In the genomic region with DNA sequence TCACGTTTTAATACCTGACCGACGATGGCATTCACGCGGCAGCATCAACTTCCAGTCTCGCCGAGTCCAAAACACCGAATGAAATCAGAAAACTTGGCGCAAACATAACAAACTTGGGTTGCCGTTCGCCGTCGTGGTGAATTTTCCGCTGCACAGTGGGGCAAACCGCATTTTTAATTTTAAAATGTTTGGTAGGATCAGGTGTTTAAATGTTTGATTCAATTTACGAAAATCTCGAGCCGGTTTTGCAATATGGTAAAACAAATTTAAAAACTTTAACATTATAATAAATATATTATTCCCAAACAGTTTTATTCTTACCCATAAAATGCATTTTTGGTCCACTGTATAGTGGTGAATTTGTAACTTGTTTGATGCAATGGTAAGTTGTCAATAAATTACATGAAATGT, we compare ENCODE assay signal across 5 fruit fly cellular contexts.
TF ChIP-seq lines count a peak whose summit lies in the region.

A gene (minus strand): TSS at position 82 of the 411 bp plus-strand sequence.

TF ChIP-seq in whole organism, adult, 20 proteins besides CTCF, POLR2A, EP300 and RAD21 (continued from another document):
- peak; percentile 82 for TF ChIP-seq kay (GFP tag; lab: Kevin White, UChicago; ENCODE audit: borderline replicate concordance)
- TF ChIP-seq CG33017 (tag; optimal IDR thresholded peaks at IDR 0.05; lab: Kevin White, UChicago): peak; percentile 90
- no peak for TF ChIP-seq toe (GFP tag; optimal IDR thresholded peaks at IDR 0.05; lab: Kevin White, UChicago)

TF ChIP-seq in whole organism, embryonic, 481 proteins besides CTCF, POLR2A, EP300 and RAD21 (continued from another document and continues in another):
- TF ChIP-seq Hand (GFP tag; optimal IDR thresholded peaks at IDR 0.05; lab: Kevin White, UChicago): peak; percentile 96
- peak; percentile 98 for TF ChIP-seq stwl (tag; optimal IDR thresholded peaks at IDR 0.05; lab: Kevin White, UChicago)
- TF ChIP-seq sima (GFP tag; optimal IDR thresholded peaks at IDR 0.05; lab: Kevin White, UChicago): peak; percentile 52
- peak; percentile 95 for TF ChIP-seq Atf-2 (GFP tag; optimal IDR thresholded peaks at IDR 0.05; lab: Kevin White, UChicago)
- TF ChIP-seq CG8281 (tag; optimal IDR thresholded peaks at IDR 0.05; lab: Kevin White, UChicago): peak; percentile 97
- TF ChIP-seq abd-A (tag; optimal IDR thresholded peaks at IDR 0.05; lab: Kevin White, UChicago): peak; percentile 92
- TF ChIP-seq ci (GFP tag; IDR thresholded peaks at IDR 0.05; lab: Robert Waterston, UW): peak; percentile 100
- TF ChIP-seq Usf (GFP tag; optimal IDR thresholded peaks at IDR 0.05; lab: Kevin White, UChicago): peak; percentile 96
- TF ChIP-seq dan (GFP tag; IDR thresholded peaks at IDR 0.05; lab: Robert Waterston, UW): peak; percentile 97
- peak; percentile 92 to 99 for TF ChIP-seq dpn (GFP tag; optimal IDR thresholded peaks at IDR 0.05; lab: Kevin White, UChicago)
- peak; percentile 94 for TF ChIP-seq E2f2 (GFP tag; IDR thresholded peaks at IDR 0.05; lab: Robert Waterston, UW)
- peak; percentile 92 for TF ChIP-seq CG18011 (GFP tag; optimal IDR thresholded peaks at IDR 0.05; lab: Kevin White, UChicago)
- TF ChIP-seq Gug (GFP tag; IDR thresholded peaks at IDR 0.05; lab: Robert Waterston, UW): peak; percentile 98
- peak; percentile 96 for TF ChIP-seq Bteb2 (GFP tag; optimal IDR thresholded peaks at IDR 0.05; lab: Kevin White, UChicago)
- peak; percentile 50 for TF ChIP-seq Dp (GFP tag; optimal IDR thresholded peaks at IDR 0.05; lab: Kevin White, UChicago)
- TF ChIP-seq CG18262 (tag; optimal IDR thresholded peaks at IDR 0.05; lab: Kevin White, UChicago): peak; percentile 100
- TF ChIP-seq schlank (tag; optimal IDR thresholded peaks at IDR 0.05; lab: Kevin White, UChicago): peak; percentile 96
- TF ChIP-seq gt (GFP tag; IDR thresholded peaks at IDR 0.05; lab: Robert Waterston, UW): peak; percentile 99
- peak; percentile 65 for TF ChIP-seq pfk (GFP tag; optimal IDR thresholded peaks at IDR 0.05; lab: Kevin White, UChicago)
- TF ChIP-seq CG10654 (GFP tag; optimal IDR thresholded peaks at IDR 0.05; lab: Kevin White, UChicago): peak; percentile 98
- TF ChIP-seq slbo (GFP tag; IDR thresholded peaks at IDR 0.05; lab: Robert Waterston, UW): peak; percentile 99
- TF ChIP-seq CG5953 (GFP tag; IDR thresholded peaks at IDR 0.05; lab: Robert Waterston, UW): peak; percentile 96
- TF ChIP-seq CG11085 (GFP tag; IDR thresholded peaks at IDR 0.05; lab: Robert Waterston, UW): peak; percentile 98
- peak; percentile 100 for TF ChIP-seq unpg (GFP tag; optimal IDR thresholded peaks at IDR 0.05; lab: Kevin White, UChicago)
- TF ChIP-seq CrebB (tag; optimal IDR thresholded peaks at IDR 0.05; lab: Kevin White, UChicago): peak; percentile 99
- TF ChIP-seq dysf (GFP tag; IDR thresholded peaks at IDR 0.05; lab: Robert Waterston, UW): peak; percentile 100
- no peak for TF ChIP-seq Hr39 (optimal IDR thresholded peaks at IDR 0.05; lab: Kevin White, UChicago)
- peak; percentile 99 for TF ChIP-seq CG11695 (GFP tag; IDR thresholded peaks at IDR 0.05; lab: Robert Waterston, UW)
- TF ChIP-seq luna (GFP tag; optimal IDR thresholded peaks at IDR 0.05; lab: Kevin White, UChicago): no peak
- peak; percentile 99 for TF ChIP-seq Blimp-1 (GFP tag; optimal IDR thresholded peaks at IDR 0.05; lab: Kevin White, UChicago)
- peak; percentile 98 for TF ChIP-seq Vsx1 (GFP tag; optimal IDR thresholded peaks at IDR 0.05; lab: Kevin White, UChicago)

TF ChIP-seq in whole organism, prepupa, 60 proteins besides CTCF, POLR2A, EP300 and RAD21 (continued from another document and continues in another):
- TF ChIP-seq CG6163 (GFP tag; IDR thresholded peaks at IDR 0.05; lab: Robert Waterston, UW) (peak; percentile 95), svp (GFP tag; lab: Kevin White, UChicago) (peak; percentile 96), CG6792 (GFP tag; optimal IDR thresholded peaks at IDR 0.05; lab: Kevin White, UChicago) (peak; percentile 95), Eip93F (GFP tag; optimal IDR thresholded peaks at IDR 0.05; lab: Kevin White, UChicago) (peak; percentile 85), fd59A (GFP tag; optimal IDR thresholded peaks at IDR 0.05; lab: Kevin White, UChicago) (peak; percentile 96), Sox14 (GFP tag; optimal IDR thresholded peaks at IDR 0.05; lab: Kevin White, UChicago) (peak; percentile 94), CG8319 (GFP tag; optimal IDR thresholded peaks at IDR 0.05; lab: Kevin White, UChicago) (peak; percentile 95), esn (GFP tag; optimal IDR thresholded peaks at IDR 0.05; lab: Kevin White, UChicago) (peak; percentile 94), Lpt (GFP tag; optimal IDR thresholded peaks at IDR 0.05; lab: Kevin White, UChicago) (peak; percentile 97), Sox15 (GFP tag; optimal IDR thresholded peaks at IDR 0.05; lab: Kevin White, UChicago) (peak; percentile 92), acj6 (GFP tag; optimal IDR thresholded peaks at IDR 0.05; lab: Kevin White, UChicago) (peak; percentile 97), CG8119 (GFP tag; IDR thresholded peaks at IDR 0.05; lab: Robert Waterston, UW) (peak; percentile 99), CG11294 (GFP tag; IDR thresholded peaks at IDR 0.05; lab: Robert Waterston, UW) (peak; percentile 98), Smox (GFP tag; optimal IDR thresholded peaks at IDR 0.05; lab: Kevin White, UChicago) (peak; percentile 93), CG10631 (GFP tag; optimal IDR thresholded peaks at IDR 0.05; lab: Kevin White, UChicago) (peak; percentile 98), CG10669 (GFP tag; optimal IDR thresholded peaks at IDR 0.05; lab: Kevin White, UChicago) (peak; percentile 98), CG6276 (GFP tag; optimal IDR thresholded peaks at IDR 0.05; lab: Kevin White, UChicago) (peak; percentile 99), CG31627 (GFP tag; optimal IDR thresholded peaks at IDR 0.05; lab: Kevin White, UChicago) (peak; percentile 86), topi (GFP tag; optimal IDR thresholded peaks at IDR 0.05; lab: Kevin White, UChicago) (peak; percentile 93), vri (GFP tag; optimal IDR thresholded peaks at IDR 0.05; lab: Kevin White, UChicago) (no peak), CG1621 (tag; optimal IDR thresholded peaks at IDR 0.05; lab: Kevin White, UChicago) (peak; percentile 96), Hr39 (GFP tag; optimal IDR thresholded peaks at IDR 0.05; lab: Kevin White, UChicago) (peak; percentile 82), lz (GFP tag; optimal IDR thresholded peaks at IDR 0.05; lab: Kevin White, UChicago) (peak; percentile 91), CG16779 (tag; optimal IDR thresholded peaks at IDR 0.05; lab: Kevin White, UChicago) (peak; percentile 93), salr (GFP tag; optimal IDR thresholded peaks at IDR 0.05; lab: Kevin White, UChicago) (peak; percentile 94 to 96), CG6854 (GFP tag; optimal IDR thresholded peaks at IDR 0.05; lab: Kevin White, UChicago) (peak; percentile 79), CG3919 (GFP tag; optimal IDR thresholded peaks at IDR 0.05; lab: Kevin White, UChicago) (peak; percentile 97), dsx (GFP tag; optimal IDR thresholded peaks at IDR 0.05; lab: Kevin White, UChicago; ENCODE audit: poor library complexity, severe bottlenecking) (peak; percentile 96), Hr4 (GFP tag; optimal IDR thresholded peaks at IDR 0.05; lab: Kevin White, UChicago) (peak; percentile 98), dac (GFP tag; optimal IDR thresholded peaks at IDR 0.05; lab: Kevin White, UChicago) (peak; percentile 97), CG6808 (GFP tag; optimal IDR thresholded peaks at IDR 0.05; lab: Kevin White, UChicago) (peak; percentile 94), Met (GFP tag; optimal IDR thresholded peaks at IDR 0.05; lab: Kevin White, UChicago) (peak; percentile 85)

TF ChIP-seq in whole organism, pupa, 21 proteins besides CTCF, POLR2A, EP300 and RAD21 (continued from another document):
- peak; percentile 98 for TF ChIP-seq CG8159 (tag; optimal IDR thresholded peaks at IDR 0.05; lab: Kevin White, UChicago)

TF ChIP-seq in whole organism, wandering third instar larva, 38 proteins besides CTCF, POLR2A, EP300 and RAD21 (continued from another document):
- TF ChIP-seq Hr78 (GFP tag; optimal IDR thresholded peaks at IDR 0.05; lab: Kevin White, UChicago): no peak
- peak; percentile 74 for TF ChIP-seq ey (GFP tag; optimal IDR thresholded peaks at IDR 0.05; lab: Kevin White, UChicago)
- peak; percentile 93 for TF ChIP-seq h (GFP tag; optimal IDR thresholded peaks at IDR 0.05; lab: Kevin White, UChicago)
- peak; percentile 90 for TF ChIP-seq OdsH (GFP tag; optimal IDR thresholded peaks at IDR 0.05; lab: Kevin White, UChicago)
- TF ChIP-seq rgr (GFP tag; optimal IDR thresholded peaks at IDR 0.05; lab: Kevin White, UChicago): peak; percentile 94
- peak; percentile 84 for TF ChIP-seq brk (GFP tag; optimal IDR thresholded peaks at IDR 0.05; lab: Kevin White, UChicago)
- no peak for TF ChIP-seq Myc (optimal IDR thresholded peaks at IDR 0.05; lab: Kevin White, UChicago)
- no peak for TF ChIP-seq fru (GFP tag; optimal IDR thresholded peaks at IDR 0.05; lab: Kevin White, UChicago)
